Fruit fly (Drosophila melanogaster) Kc167 (cell line): Measurements from ENCODE around the gene CG17239.

Experiments used
- Sin3A ChIP-seq: fragments of >200 bp; optimal IDR thresholded peaks from 2 replicates; lab custom pipeline; 2018; ENCODE audit warnings: missing external identifiers
- insv ChIP-seq: fragments of >200 bp; optimal IDR thresholded peaks from 3 replicates; lab custom pipeline; 2018; ENCODE audit warnings: missing external identifiers
- psq ChIP-seq: fragments of >200 bp; optimal IDR thresholded peaks from 2 replicates; lab custom pipeline; 2017; ENCODE audit warnings: missing external identifiers
- ttk ChIP-seq: sonication (Bioruptor generic); optimal IDR thresholded peaks from 2 replicates; lab custom pipeline; 2017; ENCODE audit warnings: missing external identifiers

- TF ChIP-seq ttk = no peak
- TF ChIP-seq psq (lab: Kevin White, UChicago) = no peak
- no peak for TF ChIP-seq Sin3A (lab: Kevin White, UChicago)
- no peak for TF ChIP-seq insv
Measured at dm6 chr2L:2222377-2222776, 29.8 kb downstream of the CG17239 start.
